Worm (Caenorhabditis elegans) whole organism, late embryonic: ENCODE results near the gene C29F9.6.
A peak's percentile ranks its signal among the peaks of the same experiment; 100 is the strongest.

Source experiments
- K09A11.1 ChIP-seq: sonication (generic microtip); optimal IDR thresholded peaks from 2 replicates; lab custom pipeline; 2017; ENCODE audit warnings: antibody characterized with exemption, mild to moderate bottlenecking, missing genetic modification characterization, missing compliant biosample characterization; ENCODE audit not compliant: insufficient read depth
- dmd-4 ChIP-seq: sonication (generic microtip); optimal IDR thresholded peaks from 2 replicates; lab custom pipeline; 2016; ENCODE audit warnings: borderline replicate concordance, missing genetic modification characterization, missing compliant biosample characterization
- hlh-30 ChIP-seq: sonication (generic microtip); optimal IDR thresholded peaks from 2 replicates; lab custom pipeline; 2017; ENCODE audit warnings: antibody characterized with exemption, missing genetic modification characterization, missing compliant biosample characterization; ENCODE audit not compliant: insufficient read depth
- nfya-1 ChIP-seq: sonication (generic microtip); optimal IDR thresholded peaks from 2 replicates; lab custom pipeline; 2017; ENCODE audit warnings: missing genetic modification characterization, mild to moderate bottlenecking, missing compliant biosample characterization, antibody characterized with exemption, moderate library complexity
- sox-4 ChIP-seq: sonication (generic microtip); optimal IDR thresholded peaks from 2 replicates; lab custom pipeline; 2017; ENCODE audit warnings: mild to moderate bottlenecking, missing genetic modification characterization, inconsistent platforms, missing compliant biosample characterization

DNA sequence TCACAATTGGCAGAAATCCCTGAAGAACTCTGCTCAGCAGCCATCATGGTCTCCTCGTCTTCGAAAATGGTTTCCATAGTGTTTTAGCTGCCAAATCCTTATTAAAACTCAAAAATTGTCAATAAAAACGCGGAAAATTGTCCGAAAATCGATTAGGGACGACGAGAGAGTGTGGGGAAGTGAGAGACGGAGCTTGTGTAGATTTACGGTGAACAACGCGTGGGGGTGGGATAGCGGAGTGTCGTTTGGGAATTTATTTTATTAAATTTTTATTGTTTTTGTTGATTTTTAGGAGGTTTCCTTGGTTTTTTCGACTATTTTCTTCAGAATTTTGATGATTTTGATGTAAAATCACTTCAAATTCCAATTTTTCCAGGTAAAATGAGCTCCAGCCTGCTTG is 27.5 kb upstream of the C29F9.6 start, which contains the start of the genes F54C4.4 and mrpl-40:
- TF ChIP-seq sox-4 (tag; lab: Kevin White, UChicago) (no peak), hlh-30 (tag; lab: Kevin White, UChicago) (no peak), K09A11.1 (tag; lab: Kevin White, UChicago) (no peak), dmd-4 (tag; lab: Kevin White, UChicago) (no peak), nfya-1 (peak; percentile 55)
